Worm (Caenorhabditis elegans) whole organism, L1 larva: Measurements from ENCODE around the gene T04A8.13.
A peak's percentile ranks its signal among the peaks of the same experiment; 100 is the strongest.

Source experiments
- C16A3.4 ChIP-seq: fragments of 150-350 bp; optimal IDR thresholded peaks from 2 replicates; lab custom pipeline; 2014; ENCODE audit warnings: missing biosample characterization, missing genetic modification characterization
- F16B12.6 ChIP-seq: fragments of 150-350 bp; optimal IDR thresholded peaks from 2 replicates; lab custom pipeline; 2014; ENCODE audit warnings: missing biosample characterization, missing genetic modification characterization
- Y116A8C.19 ChIP-seq: sonication (generic microtip); optimal IDR thresholded peaks from 2 replicates; lab custom pipeline; 2016; ENCODE audit warnings: missing compliant biosample characterization, missing genetic modification characterization, borderline replicate concordance
- alr-1 ChIP-seq: fragments of 200-800 bp; sonication (Bioruptor generic); optimal IDR thresholded peaks from 2 replicates; lab custom pipeline; 2018; ENCODE audit warnings: borderline replicate concordance, mild to moderate bottlenecking, missing genetic modification characterization, missing compliant biosample characterization
- aly-2 ChIP-seq: fragments of 150-350 bp; optimal IDR thresholded peaks from 2 replicates; lab custom pipeline; 2014; ENCODE audit warnings: missing biosample characterization, missing genetic modification characterization
- blmp-1 ChIP-seq: fragments of 150-350 bp; optimal IDR thresholded peaks from 2 replicates; lab custom pipeline; 2014; ENCODE audit warnings: missing biosample characterization, missing genetic modification characterization
- ceh-63 ChIP-seq: fragments of 200-800 bp; sonication (Bioruptor generic); optimal IDR thresholded peaks from 2 replicates; lab custom pipeline; 2018; ENCODE audit warnings: mild to moderate bottlenecking, missing genetic modification characterization, missing compliant biosample characterization
- ceh-82 ChIP-seq, 3 experiments: fragments of 150-350 bp in 1 of 3; sonication (generic microtip) in 2 of 3; optimal IDR thresholded peaks; 2 replicates each; lab custom pipeline; 2014 to 2017; ENCODE audit warnings: missing biosample characterization in 3 of 3, missing genetic modification characterization in 3 of 3
- ceh-88 ChIP-seq: fragments of 200-800 bp; sonication (Bioruptor generic); IDR thresholded peaks from 2 replicates; pipeline ENCODE4 v1.3.6; 2022; ENCODE audit warnings: missing genetic modification characterization, missing compliant biosample characterization
- ceh-90 ChIP-seq: sonication (generic microtip); optimal IDR thresholded peaks from 2 replicates; lab custom pipeline; 2016; ENCODE audit warnings: missing genetic modification characterization, missing compliant biosample characterization
- ces-1 ChIP-seq: fragments of 150-350 bp; optimal IDR thresholded peaks from 2 replicates; lab custom pipeline; 2014; ENCODE audit warnings: missing biosample characterization, missing genetic modification reagents, missing genetic modification characterization
- egl-13 ChIP-seq: sonication (generic microtip); optimal IDR thresholded peaks from 2 replicates; lab custom pipeline; 2016; ENCODE audit warnings: missing genotype, missing genetic modification reagents, missing genetic modification characterization, missing compliant biosample characterization
- elt-2 ChIP-seq: sonication (generic microtip); optimal IDR thresholded peaks from 2 replicates; lab custom pipeline; 2016; ENCODE audit warnings: missing genetic modification characterization, mild to moderate bottlenecking, inconsistent platforms, missing compliant biosample characterization, missing genetic modification reagents
- elt-3 ChIP-seq, 6 experiments: fragments of 150-350 bp in 1 of 6; sonication (generic microtip); optimal IDR thresholded peaks; 2 replicates each; lab custom pipeline; 2017 to 2018; ENCODE audit warnings: missing biosample characterization in 6 of 6, missing genetic modification characterization in 6 of 6, inconsistent platforms in 1 of 6
- fkh-10 ChIP-seq: sonication (generic microtip); optimal IDR thresholded peaks from 2 replicates; lab custom pipeline; 2017; ENCODE audit warnings: missing biosample characterization, missing genetic modification reagents, missing genetic modification characterization
- fkh-4 ChIP-seq: sonication (generic microtip); optimal IDR thresholded peaks from 2 replicates; lab custom pipeline; 2016; ENCODE audit warnings: missing compliant biosample characterization, missing genetic modification characterization, borderline replicate concordance
- fkh-8 ChIP-seq: sonication (generic microtip); optimal IDR thresholded peaks from 2 replicates; lab custom pipeline; 2016; ENCODE audit warnings: mild to moderate bottlenecking, missing genetic modification characterization, missing compliant biosample characterization
- hlh-4 ChIP-seq: sonication (generic microtip); optimal IDR thresholded peaks from 2 replicates; lab custom pipeline; 2016; ENCODE audit warnings: mild to moderate bottlenecking, missing genetic modification characterization, missing compliant biosample characterization
- jun-1 ChIP-seq: fragments of 150-350 bp; optimal IDR thresholded peaks from 2 replicates; lab custom pipeline; 2014; ENCODE audit warnings: missing biosample characterization, missing genetic modification reagents, missing genetic modification characterization
- lin-14 ChIP-seq: fragments of 200-800 bp; sonication (Bioruptor generic); optimal IDR thresholded peaks from 2 replicates; lab custom pipeline; 2018; ENCODE audit warnings: mild to moderate bottlenecking, missing genetic modification characterization, moderate library complexity, missing compliant biosample characterization
- lin-35 ChIP-seq, 2 experiments: fragments of 150-350 bp; optimal IDR thresholded peaks; 2 replicates each; lab custom pipeline; 2014; ENCODE audit warnings: missing biosample characterization in 2 of 2, missing genetic modification characterization in 2 of 2, missing genetic modification reagents in 2 of 2
- lin-39 ChIP-seq: fragments of 150-350 bp; optimal IDR thresholded peaks from 2 replicates; lab custom pipeline; 2014; ENCODE audit warnings: missing biosample characterization, missing genetic modification reagents, missing genetic modification characterization
- lir-3 ChIP-seq: sonication (generic microtip); optimal IDR thresholded peaks from 2 replicates; lab custom pipeline; 2016; ENCODE audit warnings: mild to moderate bottlenecking, missing genetic modification characterization, moderate library complexity, missing compliant biosample characterization; ENCODE audit not compliant: poor library complexity
- lsy-2 ChIP-seq, 2 experiments: fragments of 150-350 bp; optimal IDR thresholded peaks; 2 replicates each; lab custom pipeline; 2014; ENCODE audit warnings: missing biosample characterization in 2 of 2, missing genetic modification characterization in 2 of 2
- mab-9 ChIP-seq: fragments of 200-800 bp; sonication (Bioruptor generic); IDR thresholded peaks from 2 replicates; pipeline ENCODE4 v1.3.6; 2022; ENCODE audit warnings: missing genetic modification reagents, missing genetic modification characterization, missing compliant biosample characterization
- mdl-1 ChIP-seq, 2 experiments: fragments of 150-350 bp; optimal IDR thresholded peaks; 2 replicates each; lab custom pipeline; 2014 to 2017; ENCODE audit warnings: missing biosample characterization in 2 of 2, missing genetic modification characterization in 2 of 2, inconsistent platforms in 1 of 2
- nhr-19 ChIP-seq: fragments of 200-800 bp; sonication (Bioruptor generic); conservative IDR thresholded peaks from 2 replicates; pipeline ENCODE4 v1.3.6; 2022; ENCODE audit warnings: missing genetic modification characterization, missing compliant biosample characterization
- nhr-20 ChIP-seq: sonication (generic microtip); optimal IDR thresholded peaks from 2 replicates; lab custom pipeline; 2016; ENCODE audit warnings: mild to moderate bottlenecking, missing genetic modification characterization, missing compliant biosample characterization
- nhr-47 ChIP-seq: sonication (generic microtip); optimal IDR thresholded peaks from 2 replicates; lab custom pipeline; 2016; ENCODE audit warnings: mild to moderate bottlenecking, missing genetic modification characterization, moderate library complexity, missing compliant biosample characterization
- nhr-71 ChIP-seq: sonication (generic microtip); optimal IDR thresholded peaks from 2 replicates; lab custom pipeline; 2016; ENCODE audit warnings: mild to moderate bottlenecking, missing genetic modification characterization, moderate library complexity, missing compliant biosample characterization
- nhr-77 ChIP-seq: fragments of 150-350 bp; optimal IDR thresholded peaks from 2 replicates; lab custom pipeline; 2014; ENCODE audit warnings: missing biosample characterization, missing genetic modification characterization
- nhr-90 ChIP-seq: sonication (generic microtip); optimal IDR thresholded peaks from 2 replicates; lab custom pipeline; 2016; ENCODE audit warnings: mild to moderate bottlenecking, missing genetic modification characterization, missing compliant biosample characterization; ENCODE audit not compliant: poor library complexity
- pag-3 ChIP-seq: sonication (generic microtip); optimal IDR thresholded peaks from 2 replicates; lab custom pipeline; 2017; ENCODE audit warnings: missing genetic modification characterization, mild to moderate bottlenecking, missing compliant biosample characterization, antibody characterized with exemption, borderline replicate concordance; ENCODE audit not compliant: insufficient read depth
- pqm-1 ChIP-seq: sonication (generic microtip); optimal IDR thresholded peaks from 3 replicates; lab custom pipeline; 2017; ENCODE audit warnings: missing biosample characterization, missing genetic modification characterization
- rnt-1 ChIP-seq: sonication (generic microtip); optimal IDR thresholded peaks from 2 replicates; lab custom pipeline; 2016; ENCODE audit warnings: mild to moderate bottlenecking, missing genetic modification characterization, moderate library complexity, missing compliant biosample characterization
- skn-1 ChIP-seq: fragments of 150-350 bp; optimal IDR thresholded peaks from 2 replicates; lab custom pipeline; 2014; ENCODE audit warnings: missing biosample characterization, missing genetic modification characterization
- snpc-4 ChIP-seq: fragments of 150-350 bp; optimal IDR thresholded peaks from 2 replicates; lab custom pipeline; 2014; ENCODE audit warnings: missing biosample characterization, missing genetic modification characterization
- sox-4 ChIP-seq: sonication (generic microtip); optimal IDR thresholded peaks from 2 replicates; lab custom pipeline; 2016; ENCODE audit warnings: missing genetic modification characterization, missing compliant biosample characterization
- sptf-1 ChIP-seq: fragments of 150-350 bp; optimal IDR thresholded peaks from 2 replicates; lab custom pipeline; 2014; ENCODE audit warnings: missing biosample characterization, missing genetic modification characterization
- swsn-7 ChIP-seq: sonication (generic microtip); optimal IDR thresholded peaks from 2 replicates; lab custom pipeline; 2016; ENCODE audit warnings: missing genetic modification characterization, missing compliant biosample characterization
- tbx-2 ChIP-seq: sonication (generic microtip); optimal IDR thresholded peaks from 2 replicates; lab custom pipeline; 2016; ENCODE audit warnings: missing genetic modification characterization, missing compliant biosample characterization
- tlp-1 ChIP-seq: fragments of 150-350 bp; optimal IDR thresholded peaks from 2 replicates; lab custom pipeline; 2014; ENCODE audit warnings: missing biosample characterization, missing genetic modification characterization
- unc-130 ChIP-seq: fragments of 150-350 bp; optimal IDR thresholded peaks from 2 replicates; lab custom pipeline; 2017; ENCODE audit warnings: missing biosample characterization, missing genetic modification characterization, inconsistent platforms
- unc-62 ChIP-seq: fragments of 150-350 bp; optimal IDR thresholded peaks from 2 replicates; lab custom pipeline; 2014; ENCODE audit warnings: missing biosample characterization, missing genetic modification reagents, missing genetic modification characterization
- unc-86 ChIP-seq: sonication (generic microtip); optimal IDR thresholded peaks from 2 replicates; lab custom pipeline; 2016; ENCODE audit warnings: missing genetic modification characterization, missing compliant biosample characterization
- vab-15 ChIP-seq: sonication (generic microtip); optimal IDR thresholded peaks from 2 replicates; lab custom pipeline; 2017; ENCODE audit warnings: missing genotype, mild to moderate bottlenecking, missing genetic modification characterization, missing compliant biosample characterization
- xbp-1 ChIP-seq: sonication (generic microtip); optimal IDR thresholded peaks from 2 replicates; lab custom pipeline; 2016; ENCODE audit warnings: missing genetic modification characterization, missing compliant biosample characterization
- zag-1 ChIP-seq: fragments of 150-350 bp; optimal IDR thresholded peaks from 2 replicates; lab custom pipeline; 2014; ENCODE audit warnings: missing biosample characterization, missing genetic modification characterization
- ztf-11 ChIP-seq, 2 experiments: sonication (generic microtip); optimal IDR thresholded peaks; 2 replicates each; lab custom pipeline; 2016 to 2017; ENCODE audit warnings: missing genetic modification characterization in 2 of 2, missing biosample characterization in 1 of 2, missing compliant biosample characterization in 1 of 2

The T04A8.13 gene

ce11 chrIII:4666753-4667400 lies 39.9 kb upstream of the T04A8.13 start (continued):
- TF ChIP-seq skn-1 (tag; lab: Kevin White, UChicago) (peak; percentile 71), nhr-71 (tag; lab: Kevin White, UChicago) (peak; percentile 61), zag-1 (tag; lab: Kevin White, UChicago) (no peak), mdl-1 (tag; optimal IDR thresholded peaks at IDR 0.05; lab: Kevin White, UChicago) (peak in 1 of 2 experiments; percentile 32), unc-86 (peak; percentile 25), snpc-4 (tag; lab: Kevin White, UChicago) (peak; percentile 31), fkh-8 (tag; lab: Kevin White, UChicago) (peak; percentile 43), swsn-7 (tag; lab: Kevin White, UChicago) (peak; percentile 46), F16B12.6 (peak; percentile 8), rnt-1 (tag; lab: Kevin White, UChicago) (peak; percentile 29), ztf-11 (tag; optimal IDR thresholded peaks at IDR 0.05; lab: Kevin White, UChicago) (peak in 1 of 2 experiments; percentile 25), sptf-1 (tag; lab: Kevin White, UChicago) (no peak), fkh-10 (GFP tag; lab: Kevin White, UChicago) (no peak), unc-62 (no peak), blmp-1 (tag; lab: Kevin White, UChicago) (peak; percentile 87), vab-15 (tag; lab: Kevin White, UChicago) (no peak), jun-1 (tag; lab: Kevin White, UChicago) (no peak), nhr-20 (tag; lab: Kevin White, UChicago) (peak; percentile 51), lin-39 (tag; lab: Kevin White, UChicago) (no peak), tbx-2 (tag; lab: Kevin White, UChicago) (peak; percentile 18), nhr-90 (tag; lab: Kevin White, UChicago) (peak; percentile 34), nhr-19 (GFP tag; lab: Robert Waterston, UW) (peak; percentile 33; the same call in 1 of the 2 replicates), lin-35 (GFP tag; optimal IDR thresholded peaks at IDR 0.05; lab: Kevin White, UChicago) (peak; percentile 25 to 50), nhr-77 (tag; lab: Kevin White, UChicago) (peak; percentile 22), aly-2 (tag; lab: Kevin White, UChicago) (no peak)

DNA sequence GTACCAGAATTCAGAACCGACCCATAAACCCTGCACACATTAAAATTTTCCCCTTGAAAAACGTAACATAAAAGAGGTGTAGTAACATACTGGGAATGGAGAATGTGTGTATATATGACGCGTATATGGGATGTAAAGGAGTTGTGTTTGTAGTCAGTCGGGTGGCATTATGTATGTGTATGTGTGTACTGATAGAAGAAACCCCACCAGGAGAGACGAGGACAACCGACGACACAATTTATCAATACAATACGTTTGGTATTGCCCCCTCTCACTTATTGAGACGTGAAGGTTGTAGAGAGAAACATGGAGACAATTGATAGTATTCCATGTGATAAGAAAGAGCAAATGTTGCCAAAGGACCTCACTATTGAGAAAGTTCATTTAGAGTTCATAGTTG lies 38.7 kb upstream of the T04A8.13 start:
- TF ChIP-seq ces-1 (GFP tag; lab: Kevin White, UChicago): no peak
- no peak for TF ChIP-seq ceh-63 (GFP tag; lab: Kevin White, UChicago)
- TF ChIP-seq sox-4 (tag; lab: Kevin White, UChicago): no peak
- no peak for TF ChIP-seq tlp-1 (tag; lab: Kevin White, UChicago)
- no peak for TF ChIP-seq ceh-82 (tag; optimal IDR thresholded peaks at IDR 0.05; lab: Kevin White, UChicago)
- no peak for TF ChIP-seq sptf-1 (tag; lab: Kevin White, UChicago)
- TF ChIP-seq pqm-1 (tag; lab: Kevin White, UChicago): peak; percentile 25
- no peak for TF ChIP-seq C16A3.4
- TF ChIP-seq nhr-71 (tag; lab: Kevin White, UChicago): no peak
- no peak for TF ChIP-seq alr-1
- TF ChIP-seq Y116A8C.19 (tag; lab: Kevin White, UChicago): no peak
- no peak for TF ChIP-seq xbp-1
- TF ChIP-seq elt-3 (tag; optimal IDR thresholded peaks at IDR 0.05; lab: Kevin White, UChicago): no peak
- TF ChIP-seq lin-35 (GFP tag; optimal IDR thresholded peaks at IDR 0.05; lab: Kevin White, UChicago): peak in 1 of 2 experiments; percentile 20
- TF ChIP-seq skn-1 (tag; lab: Kevin White, UChicago): no peak
- no peak for TF ChIP-seq fkh-4 (tag; lab: Kevin White, UChicago)
- no peak for TF ChIP-seq lsy-2 (tag; optimal IDR thresholded peaks at IDR 0.05; lab: Kevin White, UChicago)
- TF ChIP-seq ceh-88 (GFP tag; lab: Robert Waterston, UW): no peak
- peak; percentile 3 for TF ChIP-seq lin-14
- no peak for TF ChIP-seq zag-1 (tag; lab: Kevin White, UChicago)
- no peak for TF ChIP-seq ceh-90 (tag; lab: Kevin White, UChicago)
- no peak for TF ChIP-seq lir-3 (tag; lab: Kevin White, UChicago)
- TF ChIP-seq nhr-90 (tag; lab: Kevin White, UChicago): no peak
- peak; percentile 46 for TF ChIP-seq elt-2
- no peak for TF ChIP-seq nhr-47 (tag; lab: Kevin White, UChicago)
- TF ChIP-seq hlh-4: no peak
- TF ChIP-seq unc-130 (tag; lab: Kevin White, UChicago): no peak
- no peak for TF ChIP-seq vab-15 (tag; lab: Kevin White, UChicago)
- TF ChIP-seq mab-9 (GFP tag; lab: Robert Waterston, UW): no peak
- TF ChIP-seq pag-3 (tag; lab: Kevin White, UChicago): no peak
- TF ChIP-seq egl-13: no peak
